Worm (Caenorhabditis elegans) whole organism, young adult: ENCODE results near the gene R193.6.

Source experiments
- ama-1 ChIP-seq, 3 experiments: fragments of 150-350 bp in 1 of 3; sonication (generic microtip) in 2 of 3; optimal IDR thresholded peaks; 2 replicates each; lab custom pipeline; 2014 to 2018; ENCODE audit warnings: missing biosample characterization in 2 of 3, missing genetic modification characterization in 2 of 3, missing genetic modification reagents in 2 of 3
- bed-2 ChIP-seq: fragments of 200-800 bp; sonication (Bioruptor generic); IDR thresholded peaks from 2 replicates; pipeline ENCODE4 v1.3.6; 2022; ENCODE audit warnings: missing genetic modification reagents, missing genetic modification characterization, missing compliant biosample characterization
- ets-4 ChIP-seq: fragments of 200-800 bp; sonication (Bioruptor generic); optimal IDR thresholded peaks from 2 replicates; lab custom pipeline; 2018; ENCODE audit warnings: mild to moderate bottlenecking, missing genetic modification characterization, missing compliant biosample characterization
- him-1 ChIP-seq: sonication (generic microtip); optimal IDR thresholded peaks from 2 replicates; lab custom pipeline; 2016; ENCODE audit warnings: missing genotype, missing genetic modification reagents, missing genetic modification characterization, missing compliant biosample characterization
- lir-1 ChIP-seq: fragments of 200-800 bp; sonication (Bioruptor generic); conservative IDR thresholded peaks from 2 replicates; pipeline ENCODE4 v1.3.6; 2022; ENCODE audit warnings: missing genetic modification reagents, missing genetic modification characterization, missing compliant biosample characterization
- lsl-1 ChIP-seq: fragments of 200-800 bp; sonication (Bioruptor generic); optimal IDR thresholded peaks from 2 replicates; lab custom pipeline; 2018; ENCODE audit warnings: mild to moderate bottlenecking, missing genetic modification characterization, moderate library complexity, missing compliant biosample characterization
- madf-10 ChIP-seq: sonication (generic microtip); optimal IDR thresholded peaks from 2 replicates; lab custom pipeline; 2016; ENCODE audit warnings: mild to moderate bottlenecking, missing genetic modification characterization, missing compliant biosample characterization
- madf-3 ChIP-seq: fragments of 200-800 bp; sonication (Bioruptor generic); IDR thresholded peaks from 2 replicates; pipeline ENCODE4 v1.3.6; 2022; ENCODE audit warnings: missing genetic modification reagents, missing genetic modification characterization, missing compliant biosample characterization
- nfyb-1 ChIP-seq: fragments of 200-800 bp; sonication (Bioruptor generic); IDR thresholded peaks from 2 replicates; pipeline ENCODE4 v1.3.6; 2022; ENCODE audit warnings: missing genetic modification reagents, missing genetic modification characterization, missing compliant biosample characterization
- sdz-38 ChIP-seq: sonication (generic microtip); optimal IDR thresholded peaks from 2 replicates; lab custom pipeline; 2016; ENCODE audit warnings: missing genotype, missing genetic modification characterization, missing compliant biosample characterization
- snpc-1.1 ChIP-seq: sonication (generic microtip); optimal IDR thresholded peaks from 2 replicates; lab custom pipeline; 2017; ENCODE audit warnings: missing genetic modification characterization, mild to moderate bottlenecking, missing compliant biosample characterization, antibody characterized with exemption, moderate library complexity, missing genotype, missing genetic modification reagents; ENCODE audit not compliant: insufficient read depth
- unc-130 ChIP-seq: sonication (generic microtip); optimal IDR thresholded peaks from 2 replicates; lab custom pipeline; 2016; ENCODE audit warnings: missing genetic modification reagents, missing genetic modification characterization, missing compliant biosample characterization
- unc-62 ChIP-seq: fragments of 150-350 bp; optimal IDR thresholded peaks from 2 replicates; lab custom pipeline; 2014; ENCODE audit warnings: missing biosample characterization, missing genetic modification reagents, missing genetic modification characterization

DNA sequence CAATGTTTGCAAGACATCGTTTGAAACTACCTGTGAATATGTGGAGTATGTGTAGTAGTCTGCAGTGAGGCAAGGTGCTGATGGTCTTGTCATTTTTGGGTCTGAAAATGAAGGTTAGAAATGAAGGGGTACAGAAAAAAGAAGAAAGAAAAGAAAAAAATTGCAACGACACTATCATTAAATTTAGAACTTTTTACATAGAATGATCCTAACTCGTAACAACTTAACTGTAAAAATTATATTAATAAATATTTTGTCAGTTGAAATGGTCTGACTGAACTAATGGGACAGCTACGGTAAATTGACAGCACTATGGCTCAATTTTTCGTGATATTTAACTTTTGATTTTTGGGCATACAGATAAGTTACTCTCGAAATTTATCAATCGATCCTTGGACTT is 29.3 kb upstream of the R193.6 start, which contains the start of gene C05D9.7:
- TF ChIP-seq lir-1 (no peak), madf-10 (tag; lab: Kevin White, UChicago) (no peak), snpc-1.1 (tag; lab: Kevin White, UChicago) (no peak), sdz-38 (tag; lab: Kevin White, UChicago) (no peak), unc-62 (GFP tag; lab: Kevin White, UChicago) (no peak), lsl-1 (GFP tag; lab: Kevin White, UChicago) (no peak), ets-4 (GFP tag; lab: Kevin White, UChicago) (no peak), ama-1 (optimal IDR thresholded peaks at IDR 0.05; lab: Kevin White, UChicago) (no peak), ama-1 (GFP tag; optimal IDR thresholded peaks at IDR 0.05; lab: Kevin White, UChicago) (no peak), unc-130 (GFP tag; lab: Kevin White, UChicago) (no peak), madf-3 (GFP tag; lab: Robert Waterston, UW) (no peak), him-1 (tag; lab: Kevin White, UChicago) (no peak), nfyb-1 (GFP tag; lab: Robert Waterston, UW) (no peak), bed-2 (GFP tag; lab: Robert Waterston, UW) (no peak)
